Worm (Caenorhabditis elegans) whole organism, young adult: Measurements from ENCODE around the gene hipr-1.

Source experiments
- B0019.2 ChIP-seq: fragments of 200-800 bp; sonication (Bioruptor generic); conservative IDR thresholded peaks from 2 replicates; pipeline ENCODE4 v1.3.6; 2022; ENCODE audit warnings: missing genetic modification reagents, missing genetic modification characterization, missing compliant biosample characterization
- C06A6.2 ChIP-seq: fragments of 200-800 bp; sonication (Bioruptor generic); conservative IDR thresholded peaks from 2 replicates; pipeline ENCODE4 v1.3.6; 2022; ENCODE audit warnings: missing genetic modification characterization, missing compliant biosample characterization
- D2030.7 ChIP-seq: fragments of 200-800 bp; sonication (Bioruptor generic); IDR thresholded peaks from 2 replicates; pipeline ENCODE4 v1.3.6; 2022; ENCODE audit warnings: missing genetic modification reagents, missing genetic modification characterization, missing compliant biosample characterization
- F23B12.7 ChIP-seq: sonication (generic microtip); optimal IDR thresholded peaks from 2 replicates; lab custom pipeline; 2017; ENCODE audit warnings: missing genetic modification characterization, mild to moderate bottlenecking, missing compliant biosample characterization, antibody characterized with exemption, moderate library complexity; ENCODE audit not compliant: insufficient read depth
- F33H1.4 ChIP-seq: fragments of 200-800 bp; sonication (Bioruptor generic); IDR thresholded peaks from 2 replicates; pipeline ENCODE4 v1.3.6; 2022; ENCODE audit warnings: missing genetic modification reagents, missing genetic modification characterization, missing compliant biosample characterization
- K12H6.12 ChIP-seq: fragments of 200-800 bp; sonication (Bioruptor generic); optimal IDR thresholded peaks from 2 replicates; lab custom pipeline; 2018; ENCODE audit warnings: mild to moderate bottlenecking, missing genetic modification characterization, missing compliant biosample characterization
- Y53F4B.3 ChIP-seq: fragments of 200-800 bp; sonication (Bioruptor generic); IDR thresholded peaks from 2 replicates; pipeline ENCODE4 v1.3.6; 2022; ENCODE audit warnings: missing genetic modification reagents, missing genetic modification characterization, missing compliant biosample characterization
- Y53G8AR.9 ChIP-seq: fragments of 200-800 bp; sonication (Bioruptor generic); conservative IDR thresholded peaks from 2 replicates; pipeline ENCODE4 v1.3.6; 2022; ENCODE audit warnings: missing genetic modification reagents, missing genetic modification characterization, missing compliant biosample characterization
- Y56A3A.18 ChIP-seq: fragments of 200-800 bp; sonication (Bioruptor generic); IDR thresholded peaks from 2 replicates; pipeline ENCODE4 v1.3.6; 2022; ENCODE audit warnings: missing genetic modification reagents, missing genetic modification characterization, missing compliant biosample characterization
- bed-2 ChIP-seq: fragments of 200-800 bp; sonication (Bioruptor generic); IDR thresholded peaks from 2 replicates; pipeline ENCODE4 v1.3.6; 2022; ENCODE audit warnings: missing genetic modification reagents, missing genetic modification characterization, missing compliant biosample characterization
- cebp-2 ChIP-seq: fragments of 200-800 bp; sonication (Bioruptor generic); IDR thresholded peaks from 2 replicates; pipeline ENCODE4 v1.3.6; 2022; ENCODE audit warnings: missing genetic modification characterization, missing compliant biosample characterization
- ceh-100 ChIP-seq: fragments of 200-800 bp; sonication (Bioruptor generic); IDR thresholded peaks from 2 replicates; pipeline ENCODE4 v1.3.6; 2022; ENCODE audit warnings: missing genetic modification reagents, missing genetic modification characterization, missing compliant biosample characterization
- ceh-27 ChIP-seq: fragments of 200-800 bp; sonication (Bioruptor generic); optimal IDR thresholded peaks from 2 replicates; lab custom pipeline; 2018; ENCODE audit warnings: mild to moderate bottlenecking, missing genetic modification characterization, moderate library complexity, missing compliant biosample characterization
- efl-1 ChIP-seq: fragments of 150-350 bp; optimal IDR thresholded peaks from 2 replicates; lab custom pipeline; 2014; ENCODE audit warnings: missing biosample characterization, missing genetic modification reagents, missing genetic modification characterization
- ets-4 ChIP-seq: fragments of 200-800 bp; sonication (Bioruptor generic); optimal IDR thresholded peaks from 2 replicates; lab custom pipeline; 2018; ENCODE audit warnings: mild to moderate bottlenecking, missing genetic modification characterization, missing compliant biosample characterization
- fkh-3 ChIP-seq: sonication (generic microtip); optimal IDR thresholded peaks from 2 replicates; lab custom pipeline; 2016; ENCODE audit warnings: mild to moderate bottlenecking, missing genetic modification characterization, missing compliant biosample characterization
- hlh-12 ChIP-seq: sonication (generic microtip); optimal IDR thresholded peaks from 2 replicates; lab custom pipeline; 2016; ENCODE audit warnings: missing genetic modification characterization, missing compliant biosample characterization
- hmg-1.2 ChIP-seq: fragments of 200-800 bp; sonication (Bioruptor generic); IDR thresholded peaks from 2 replicates; pipeline ENCODE4 v1.3.6; 2022; ENCODE audit warnings: missing genetic modification reagents, missing genetic modification characterization, missing compliant biosample characterization
- hsf-1 ChIP-seq: fragments of 200-800 bp; sonication (Bioruptor generic); IDR thresholded peaks from 2 replicates; pipeline ENCODE4 v1.3.6; 2022; ENCODE audit warnings: missing genetic modification reagents, missing genetic modification characterization, missing compliant biosample characterization
- let-607 ChIP-seq, 2 experiments: fragments of 200-800 bp in 1 of 2; sonication (Bioruptor generic) in 1 of 2; sonication (generic microtip) in 1 of 2; optimal IDR thresholded peaks; 2 replicates each; lab custom pipeline; 2016 to 2018; ENCODE audit warnings: mild to moderate bottlenecking in 2 of 2, missing compliant biosample characterization in 2 of 2, missing genetic modification characterization in 2 of 2, moderate library complexity in 2 of 2, missing genotype in 1 of 2
- lin-40 ChIP-seq: sonication (generic microtip); optimal IDR thresholded peaks from 2 replicates; lab custom pipeline; 2016; ENCODE audit warnings: missing genetic modification characterization, mild to moderate bottlenecking, missing compliant biosample characterization, missing genotype, missing genetic modification reagents
- madf-10 ChIP-seq: sonication (generic microtip); optimal IDR thresholded peaks from 2 replicates; lab custom pipeline; 2016; ENCODE audit warnings: mild to moderate bottlenecking, missing genetic modification characterization, missing compliant biosample characterization
- mxl-1 ChIP-seq: sonication (generic microtip); optimal IDR thresholded peaks from 2 replicates; lab custom pipeline; 2016; ENCODE audit warnings: missing genetic modification characterization, missing compliant biosample characterization
- nhr-80 ChIP-seq: sonication (generic microtip); optimal IDR thresholded peaks from 2 replicates; lab custom pipeline; 2016; ENCODE audit warnings: missing genetic modification characterization, missing compliant biosample characterization
- nhr-90 ChIP-seq: sonication (generic microtip); optimal IDR thresholded peaks from 2 replicates; lab custom pipeline; 2016; ENCODE audit warnings: missing genotype, mild to moderate bottlenecking, missing genetic modification characterization, missing compliant biosample characterization
- pbrm-1 ChIP-seq: fragments of 200-800 bp; sonication (Bioruptor generic); IDR thresholded peaks from 2 replicates; pipeline ENCODE4 v1.3.6; 2022; ENCODE audit warnings: missing genetic modification reagents, missing genetic modification characterization, missing compliant biosample characterization
- repo-1 ChIP-seq: sonication (generic microtip); optimal IDR thresholded peaks from 2 replicates; lab custom pipeline; 2017; ENCODE audit warnings: mild to moderate bottlenecking, missing genetic modification characterization, missing compliant biosample characterization
- sdz-38 ChIP-seq: sonication (generic microtip); optimal IDR thresholded peaks from 2 replicates; lab custom pipeline; 2016; ENCODE audit warnings: missing genotype, missing genetic modification characterization, missing compliant biosample characterization
- snpc-1.1 ChIP-seq: sonication (generic microtip); optimal IDR thresholded peaks from 2 replicates; lab custom pipeline; 2017; ENCODE audit warnings: missing genetic modification characterization, mild to moderate bottlenecking, missing compliant biosample characterization, antibody characterized with exemption, moderate library complexity, missing genotype, missing genetic modification reagents; ENCODE audit not compliant: insufficient read depth
- somi-1 ChIP-seq: fragments of 200-800 bp; sonication (Bioruptor generic); optimal IDR thresholded peaks from 2 replicates; lab custom pipeline; 2018; ENCODE audit warnings: mild to moderate bottlenecking, missing genetic modification characterization, missing compliant biosample characterization
- zfh-2 ChIP-seq: fragments of 200-800 bp; sonication (Bioruptor generic); conservative IDR thresholded peaks from 2 replicates; pipeline ENCODE4 v1.3.6; 2022; ENCODE audit warnings: missing genetic modification reagents, missing genetic modification characterization, missing compliant biosample characterization
- ztf-18 ChIP-seq: sonication (generic microtip); optimal IDR thresholded peaks from 2 replicates; lab custom pipeline; 2016; ENCODE audit warnings: missing genotype, mild to moderate bottlenecking, missing genetic modification characterization, missing compliant biosample characterization
- ztf-26 ChIP-seq: sonication (generic microtip); optimal IDR thresholded peaks from 2 replicates; lab custom pipeline; 2017; ENCODE audit warnings: missing genetic modification characterization, missing compliant biosample characterization
- ztf-3 ChIP-seq: fragments of 200-800 bp; sonication (Bioruptor generic); optimal IDR thresholded peaks from 2 replicates; lab custom pipeline; 2018; ENCODE audit warnings: mild to moderate bottlenecking, missing genetic modification characterization, missing compliant biosample characterization
- ztf-6 ChIP-seq: fragments of 200-800 bp; sonication (Bioruptor generic); IDR thresholded peaks from 2 replicates; pipeline ENCODE4 v1.3.6; 2022; ENCODE audit warnings: missing genetic modification reagents, missing genetic modification characterization, missing compliant biosample characterization

Gene hipr-1

DNA sequence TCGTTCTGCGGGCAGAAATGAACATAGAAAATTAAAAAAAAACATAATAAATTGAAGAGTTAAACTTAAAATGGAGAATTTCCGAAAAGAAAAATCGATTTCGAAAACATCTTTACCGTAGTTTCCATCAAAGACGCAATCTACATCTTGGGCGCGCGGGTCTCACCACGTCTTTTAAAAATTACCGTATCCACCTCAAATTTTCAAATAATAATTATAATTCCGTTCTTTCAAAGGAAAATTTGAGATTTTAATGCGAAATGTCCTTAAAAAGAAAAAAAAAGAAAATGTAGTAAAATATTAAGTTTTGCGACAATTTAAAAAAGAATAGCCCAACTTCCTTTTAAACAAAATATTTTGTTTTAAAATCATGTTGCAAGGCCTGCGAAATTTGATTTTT, 43.1 kb downstream of the hipr-1 start (continued):
- no peak for TF ChIP-seq nhr-90 (tag; lab: Kevin White, UChicago)
- no peak for TF ChIP-seq hsf-1
- TF ChIP-seq cebp-2: no peak
- no peak for TF ChIP-seq ztf-3 (GFP tag; lab: Kevin White, UChicago)
- no peak for TF ChIP-seq Y53G8AR.9 (GFP tag; lab: Robert Waterston, UW)
- no peak for TF ChIP-seq hlh-12 (tag; lab: Kevin White, UChicago)
- TF ChIP-seq F33H1.4 (GFP tag; lab: Robert Waterston, UW): peak; percentile 84
- no peak for TF ChIP-seq B0019.2 (GFP tag; lab: Robert Waterston, UW)

DNA sequence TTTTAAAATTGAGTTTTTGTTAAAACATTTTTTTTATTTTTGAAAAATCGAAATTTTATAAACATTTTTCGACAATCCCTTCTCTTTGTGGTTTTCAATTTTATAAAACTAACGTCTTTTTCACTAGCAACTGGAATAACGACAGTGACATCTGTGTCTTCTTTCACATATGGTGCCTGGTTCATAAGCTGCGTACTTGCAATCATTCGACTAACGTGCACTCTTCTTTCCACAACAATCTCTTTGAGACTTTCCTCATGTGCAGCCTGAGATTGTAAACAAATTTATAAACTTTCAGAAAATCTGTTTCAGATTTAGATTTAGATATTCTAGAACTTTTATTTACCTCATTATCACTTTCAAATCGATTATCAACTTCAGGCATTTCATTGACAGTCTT, 45.0 kb downstream of the hipr-1 start:
- TF ChIP-seq hsf-1 (no peak), pbrm-1 (GFP tag; lab: Robert Waterston, UW) (no peak), Y56A3A.18 (GFP tag; lab: Robert Waterston, UW) (no peak), zfh-2 (no peak), ceh-100 (GFP tag; lab: Robert Waterston, UW) (no peak), somi-1 (no peak), F23B12.7 (no peak), ztf-18 (tag; lab: Kevin White, UChicago) (no peak), ceh-27 (GFP tag; lab: Kevin White, UChicago) (no peak), D2030.7 (GFP tag; lab: Robert Waterston, UW) (no peak), mxl-1 (tag; lab: Kevin White, UChicago) (no peak), hmg-1.2 (GFP tag; lab: Robert Waterston, UW) (no peak), madf-10 (no peak), bed-2 (no peak), ztf-26 (no peak), efl-1 (GFP tag; lab: Kevin White, UChicago) (no peak)

DNA sequence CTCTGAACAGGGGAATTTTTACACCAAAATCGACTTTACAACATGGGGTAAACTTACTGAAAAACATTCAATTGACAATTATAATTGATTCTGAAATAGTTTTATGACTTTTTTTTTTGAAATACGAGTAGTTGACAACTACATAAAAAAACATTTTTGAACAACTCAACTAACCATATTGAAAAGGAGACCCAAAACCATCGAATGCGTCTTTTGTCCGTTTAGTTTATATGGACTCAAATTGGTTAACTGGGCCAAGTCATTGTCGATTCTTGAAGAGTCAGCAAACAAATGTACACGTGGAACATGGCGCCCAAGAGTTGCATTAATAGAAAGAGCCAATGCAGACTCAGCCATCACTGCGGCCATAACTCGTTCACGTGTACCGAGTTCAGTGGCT, 46.5 kb downstream of the hipr-1 start:
- no peak for TF ChIP-seq C06A6.2 (GFP tag; lab: Robert Waterston, UW)
- no peak for TF ChIP-seq nhr-80
- TF ChIP-seq lin-40: no peak
- no peak for TF ChIP-seq snpc-1.1 (tag; lab: Kevin White, UChicago)
- TF ChIP-seq bed-2: no peak
- TF ChIP-seq fkh-3 (tag; lab: Kevin White, UChicago): no peak
- no peak for TF ChIP-seq ztf-6 (GFP tag; lab: Robert Waterston, UW)
- no peak for TF ChIP-seq efl-1 (GFP tag; lab: Kevin White, UChicago)
- TF ChIP-seq Y53F4B.3 (GFP tag; lab: Robert Waterston, UW): no peak
- TF ChIP-seq sdz-38: no peak
- TF ChIP-seq repo-1 (tag; lab: Kevin White, UChicago): no peak
- no peak for TF ChIP-seq ets-4 (GFP tag; lab: Kevin White, UChicago)
- no peak for TF ChIP-seq mxl-1 (tag; lab: Kevin White, UChicago)
- TF ChIP-seq D2030.7 (GFP tag; lab: Robert Waterston, UW): no peak
- TF ChIP-seq let-607 (tag; optimal IDR thresholded peaks at IDR 0.05; lab: Kevin White, UChicago): no peak

DNA sequence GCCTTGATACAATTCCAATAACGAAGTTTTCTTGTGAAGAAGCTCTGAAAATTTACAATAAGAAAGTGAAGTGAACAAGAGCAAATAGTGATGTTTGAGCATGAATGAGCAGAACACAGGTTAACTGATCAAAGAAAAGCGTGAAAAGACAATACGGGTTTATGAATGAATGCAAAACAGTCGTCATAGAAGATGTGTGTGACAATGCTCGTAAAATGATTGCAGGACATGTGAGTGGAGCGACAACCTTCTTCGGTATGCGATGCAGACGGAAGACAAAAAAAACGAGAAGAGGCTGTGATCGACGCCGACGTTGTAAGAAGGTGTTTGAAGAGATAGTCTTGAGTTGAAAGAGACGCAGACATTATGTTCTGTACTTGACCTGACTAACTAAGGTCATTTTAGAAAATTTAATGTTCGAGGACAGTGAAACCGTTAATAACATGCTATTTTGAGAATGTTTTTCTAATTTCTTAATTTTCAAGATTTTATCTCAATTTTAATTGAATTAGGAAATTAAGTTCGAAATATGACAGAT, 47.4 kb downstream of the hipr-1 start, which contains the start of gene mig-22:
Gene mig-22, minus strand, starts transcription at position 51 of the 538 bp plus-strand sequence.
- TF ChIP-seq K12H6.12 (no peak), hmg-1.2 (GFP tag; lab: Robert Waterston, UW) (peak; percentile 70; the same call in 1 of the 2 replicates)
